Worm (Caenorhabditis elegans): ENCODE data around the gene M142.8.

M142.8 gene

DNA sequence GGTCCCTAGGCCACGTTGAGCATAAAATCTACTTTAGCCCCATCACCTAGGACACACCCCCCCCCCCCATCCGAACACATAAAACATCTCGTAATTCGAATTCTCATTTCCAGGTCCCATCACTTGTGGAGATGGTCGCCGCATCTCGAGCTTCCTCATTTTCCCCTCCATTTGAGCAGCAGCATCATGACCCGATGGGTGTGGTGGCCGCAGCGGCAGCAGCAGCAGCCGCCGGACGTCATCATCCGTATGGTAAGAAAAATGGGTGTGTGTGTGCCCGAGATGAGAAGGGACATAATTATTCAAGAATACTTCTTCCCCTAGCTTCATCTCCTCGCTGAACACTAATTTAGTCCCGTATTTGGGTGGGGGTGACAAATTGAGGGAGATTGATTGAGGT lies 12.0 kb upstream of the M142.8 start:
- TF ChIP-seq unc-55 (GFP tag; optimal IDR thresholded peaks at IDR 0.05) = no peak
- no peak for TF ChIP-seq nhr-21 (tag; optimal IDR thresholded peaks at IDR 0.05)
- no peak for TF ChIP-seq nhr-25 (tag; optimal IDR thresholded peaks at IDR 0.05)
- no peak for TF ChIP-seq lin-13 (GFP tag; optimal IDR thresholded peaks at IDR 0.05)
- no peak for TF ChIP-seq F13H6.1 (tag; optimal IDR thresholded peaks at IDR 0.05)
- no peak for TF ChIP-seq nhr-237 (tag; optimal IDR thresholded peaks at IDR 0.05)
- TF ChIP-seq R02D3.7 (tag; optimal IDR thresholded peaks at IDR 0.05) = no peak
- TF ChIP-seq ztf-1 (GFP tag; conservative IDR thresholded peaks at IDR 0.05) = no peak
- no peak for TF ChIP-seq mbf-1 (tag; optimal IDR thresholded peaks at IDR 0.05)

DNA sequence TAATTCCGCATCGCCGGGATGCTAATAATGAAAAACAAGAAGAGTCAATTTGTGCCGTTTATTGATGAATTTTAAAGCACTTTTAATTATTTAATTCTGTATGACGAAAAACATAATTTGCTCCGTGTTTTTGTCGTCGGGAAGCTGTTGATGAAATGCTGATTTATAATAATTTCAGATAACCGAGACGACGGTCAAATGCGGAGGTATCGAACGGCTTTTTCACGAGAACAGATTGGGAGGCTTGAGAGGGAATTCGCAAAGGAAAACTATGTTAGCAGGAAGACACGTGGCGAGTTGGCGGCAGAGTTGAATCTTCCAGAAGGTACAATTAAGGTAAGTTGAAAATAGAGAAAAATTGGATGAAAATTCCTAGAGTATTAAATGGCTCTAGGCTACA lies 9.9 kb upstream of the M142.8 start:
- TF ChIP-seq unc-39 (tag; optimal IDR thresholded peaks at IDR 0.05) = no peak
- no peak for TF ChIP-seq aly-2 (tag; optimal IDR thresholded peaks at IDR 0.05)
- TF ChIP-seq nhr-23 (tag; optimal IDR thresholded peaks at IDR 0.05) = no peak
- TF ChIP-seq mdl-1 (tag; optimal IDR thresholded peaks at IDR 0.05) = no peak
- TF ChIP-seq unc-55 (GFP tag; optimal IDR thresholded peaks at IDR 0.05) = no peak
- no peak for TF ChIP-seq lin-11 (tag; optimal IDR thresholded peaks at IDR 0.05)
- no peak for TF ChIP-seq Y55F3AM.14 (GFP tag; optimal IDR thresholded peaks at IDR 0.05)
- no peak for TF ChIP-seq ztf-1 (GFP tag; conservative IDR thresholded peaks at IDR 0.05)
- TF ChIP-seq peb-1 (tag; optimal IDR thresholded peaks at IDR 0.05) = no peak
- TF ChIP-seq ceh-16 (tag; optimal IDR thresholded peaks at IDR 0.05) = no peak
- TF ChIP-seq unc-62 (GFP tag; optimal IDR thresholded peaks at IDR 0.05) = no peak
- no peak for TF ChIP-seq zag-1 (tag; optimal IDR thresholded peaks at IDR 0.05)
- no peak for TF ChIP-seq nhr-77 (tag; optimal IDR thresholded peaks at IDR 0.05)
- no peak for TF ChIP-seq mab-5 (tag; optimal IDR thresholded peaks at IDR 0.05)
- TF ChIP-seq ztf-11 (tag; optimal IDR thresholded peaks at IDR 0.05) = no peak
- no peak for TF ChIP-seq snpc-4 (tag; optimal IDR thresholded peaks at IDR 0.05)
- no peak for TF ChIP-seq ZK546.5 (tag; optimal IDR thresholded peaks at IDR 0.05)

ce11 chrIII:10930850-10931249 lies 2.6 kb upstream of the M142.8 start, which contains the start of gene M142.5:
TSS of gene M142.5 (plus strand) at chrIII:10931201.
- TF ChIP-seq mdl-1 (tag; optimal IDR thresholded peaks at IDR 0.05) (no peak), lsy-2 (tag; optimal IDR thresholded peaks at IDR 0.05) (peak in 1 of 2 experiments; percentile 34), elt-1 (tag; optimal IDR thresholded peaks at IDR 0.05) (no peak), unc-55 (GFP tag; optimal IDR thresholded peaks at IDR 0.05) (peak; percentile 39), sma-3 (GFP tag; optimal IDR thresholded peaks at IDR 0.05) (peak; percentile 22), C34F6.9 (tag; optimal IDR thresholded peaks at IDR 0.05) (peak; percentile 47), lin-11 (tag; optimal IDR thresholded peaks at IDR 0.05) (no peak), skn-1 (tag; optimal IDR thresholded peaks at IDR 0.05) (no peak)

DNA sequence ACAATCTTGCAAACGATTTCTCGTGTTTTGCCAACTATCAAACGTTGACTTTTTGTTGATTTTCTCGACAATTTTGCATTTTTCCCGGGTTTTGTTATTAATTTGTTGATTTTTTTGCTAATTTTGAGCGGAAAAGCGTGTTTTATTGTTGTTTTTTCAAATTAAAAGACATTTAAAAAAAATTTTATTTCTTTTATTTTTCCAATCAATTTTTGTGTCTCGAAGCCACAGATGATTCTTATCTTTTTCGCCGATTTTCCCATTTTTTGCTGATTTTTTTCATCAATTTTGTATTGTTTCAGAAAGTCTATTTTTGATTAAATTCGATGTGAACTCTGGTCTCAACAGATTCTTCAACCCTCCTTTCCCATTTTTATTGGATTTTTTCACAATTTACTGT lies 2.5 kb downstream of the M142.8 start, which contains the start of gene rle-1:
TSS of gene rle-1 (plus strand) at position 301 of the 400 bp plus-strand sequence.
- no peak for TF ChIP-seq zag-1 (tag; optimal IDR thresholded peaks at IDR 0.05)
- no peak for TF ChIP-seq nhr-12 (tag; optimal IDR thresholded peaks at IDR 0.05)
- TF ChIP-seq skn-1 (tag; optimal IDR thresholded peaks at IDR 0.05) = no peak
- TF ChIP-seq nhr-21 (tag; optimal IDR thresholded peaks at IDR 0.05) = no peak
- TF ChIP-seq R02D3.7 (tag; optimal IDR thresholded peaks at IDR 0.05) = no peak
- TF ChIP-seq lin-13 (GFP tag; optimal IDR thresholded peaks at IDR 0.05) = no peak

DNA sequence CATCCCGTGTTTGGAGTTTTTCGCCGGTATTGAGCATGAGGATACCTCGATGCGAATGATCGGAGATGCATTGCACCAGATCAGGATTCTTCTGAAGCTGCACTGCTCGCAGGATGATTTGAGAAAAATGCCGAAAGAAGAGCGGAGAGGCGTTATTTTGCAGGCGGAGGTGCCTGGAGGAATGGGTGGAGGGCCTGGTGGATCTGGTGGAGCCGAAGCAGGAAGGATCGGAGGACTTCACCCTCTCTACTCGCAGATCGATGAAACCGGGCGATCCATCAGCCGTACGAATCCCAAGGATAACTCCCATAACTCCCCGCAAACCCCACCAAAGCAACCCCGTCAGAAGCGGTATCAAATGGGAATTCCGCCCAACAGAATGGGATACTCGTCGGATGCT lies 5.8 kb downstream of the M142.8 start:
- TF ChIP-seq unc-39 (tag; optimal IDR thresholded peaks at IDR 0.05) = no peak
- no peak for TF ChIP-seq ztf-4 (tag; optimal IDR thresholded peaks at IDR 0.05)
- TF ChIP-seq unc-62 (GFP tag; optimal IDR thresholded peaks at IDR 0.05) = no peak
- TF ChIP-seq nhr-12 (tag; optimal IDR thresholded peaks at IDR 0.05) = no peak
- no peak for TF ChIP-seq ceh-16 (tag; optimal IDR thresholded peaks at IDR 0.05)
- no peak for TF ChIP-seq sem-4 (tag; optimal IDR thresholded peaks at IDR 0.05)
- no peak for TF ChIP-seq nhr-23 (tag; optimal IDR thresholded peaks at IDR 0.05)
- TF ChIP-seq blmp-1 (tag; optimal IDR thresholded peaks at IDR 0.05; ENCODE audit: insufficient read depth) = no peak
- no peak for TF ChIP-seq dmd-4 (tag; optimal IDR thresholded peaks at IDR 0.05)
- TF ChIP-seq ztf-1 (GFP tag; conservative IDR thresholded peaks at IDR 0.05) = no peak
- TF ChIP-seq nhr-21 (tag; optimal IDR thresholded peaks at IDR 0.05) = no peak
- no peak for TF ChIP-seq nhr-237 (tag; optimal IDR thresholded peaks at IDR 0.05)
- TF ChIP-seq nhr-10 (tag; optimal IDR thresholded peaks at IDR 0.05) = no peak
- no peak for TF ChIP-seq lin-13 (GFP tag; optimal IDR thresholded peaks at IDR 0.05)
- TF ChIP-seq snpc-4 (tag; optimal IDR thresholded peaks at IDR 0.05) = no peak
- no peak for TF ChIP-seq gmeb-1 (tag; optimal IDR thresholded peaks at IDR 0.05)

All from whole organism, L2 larva.